Worm (Caenorhabditis elegans) whole organism, late embryonic: ENCODE measurements around the gene F28A12.3.

Experiments
- C08G9.2 ChIP-seq: sonication (generic microtip); optimal IDR thresholded peaks from 2 replicates; lab custom pipeline; 2016; ENCODE audit warnings: mild to moderate bottlenecking, missing genetic modification characterization, moderate library complexity, missing compliant biosample characterization
- C38D4.7 ChIP-seq: fragments of 200-800 bp; sonication (Bioruptor generic); optimal IDR thresholded peaks from 2 replicates; lab custom pipeline; 2018; ENCODE audit warnings: mild to moderate bottlenecking, missing genetic modification characterization, moderate library complexity, missing compliant biosample characterization
- F13H6.1 ChIP-seq: sonication (generic microtip); optimal IDR thresholded peaks from 2 replicates; lab custom pipeline; 2016; ENCODE audit warnings: missing genetic modification characterization, missing compliant biosample characterization
- Y22D7AL.16 ChIP-seq: sonication (generic microtip); optimal IDR thresholded peaks from 2 replicates; lab custom pipeline; 2016; ENCODE audit warnings: missing genetic modification characterization, missing compliant biosample characterization
- ceh-2 ChIP-seq: sonication (generic microtip); optimal IDR thresholded peaks from 2 replicates; lab custom pipeline; 2016; ENCODE audit warnings: missing genotype, missing genetic modification characterization, missing compliant biosample characterization
- ceh-30 ChIP-seq: fragments of 150-350 bp; optimal IDR thresholded peaks from 2 replicates; lab custom pipeline; 2014; ENCODE audit warnings: missing biosample characterization, missing genetic modification characterization
- ceh-45 ChIP-seq: fragments of 200-800 bp; sonication (Bioruptor generic); IDR thresholded peaks from 2 replicates; pipeline ENCODE4 v1.3.6; 2022; ENCODE audit warnings: missing genetic modification reagents, missing genetic modification characterization, missing compliant biosample characterization
- ceh-48 ChIP-seq: sonication (generic microtip); optimal IDR thresholded peaks from 2 replicates; lab custom pipeline; 2016; ENCODE audit warnings: missing genetic modification characterization, inconsistent platforms, missing compliant biosample characterization
- ceh-6 ChIP-seq: fragments of 200-800 bp; sonication (Bioruptor generic); optimal IDR thresholded peaks from 2 replicates; lab custom pipeline; 2018; ENCODE audit warnings: mild to moderate bottlenecking, missing genetic modification characterization, missing compliant biosample characterization
- ceh-9 ChIP-seq: sonication (generic microtip); optimal IDR thresholded peaks from 2 replicates; lab custom pipeline; 2016; ENCODE audit warnings: mild to moderate bottlenecking, missing genetic modification characterization, inconsistent platforms, missing compliant biosample characterization
- elt-2 ChIP-seq: sonication (generic microtip); optimal IDR thresholded peaks from 2 replicates; lab custom pipeline; 2016; ENCODE audit warnings: missing genetic modification reagents, missing genetic modification characterization, missing compliant biosample characterization
- elt-4 ChIP-seq: sonication (generic microtip); optimal IDR thresholded peaks from 2 replicates; lab custom pipeline; 2016; ENCODE audit warnings: missing genetic modification characterization, missing compliant biosample characterization
- ets-4 ChIP-seq: sonication (generic microtip); optimal IDR thresholded peaks from 2 replicates; lab custom pipeline; 2016; ENCODE audit warnings: missing genetic modification characterization, missing compliant biosample characterization
- eyg-1 ChIP-seq: sonication (generic microtip); optimal IDR thresholded peaks from 2 replicates; lab custom pipeline; 2016; ENCODE audit warnings: missing genotype, missing genetic modification characterization, missing compliant biosample characterization
- gmeb-2 ChIP-seq: sonication (generic microtip); optimal IDR thresholded peaks from 2 replicates; lab custom pipeline; 2016; ENCODE audit warnings: missing genetic modification characterization, inconsistent platforms, missing compliant biosample characterization
- hlh-15 ChIP-seq: sonication (generic microtip); optimal IDR thresholded peaks from 2 replicates; lab custom pipeline; 2016; ENCODE audit warnings: missing genetic modification characterization, missing compliant biosample characterization
- hlh-30 ChIP-seq: sonication (generic microtip); optimal IDR thresholded peaks from 2 replicates; lab custom pipeline; 2017; ENCODE audit warnings: antibody characterized with exemption, missing genetic modification characterization, missing compliant biosample characterization; ENCODE audit not compliant: insufficient read depth
- hlh-8 ChIP-seq: sonication (generic microtip); optimal IDR thresholded peaks from 2 replicates; lab custom pipeline; 2016; ENCODE audit warnings: missing genotype, missing genetic modification characterization, missing compliant biosample characterization
- lin-11 ChIP-seq: fragments of 200-800 bp; sonication (Bioruptor generic); optimal IDR thresholded peaks from 2 replicates; lab custom pipeline; 2018; ENCODE audit warnings: mild to moderate bottlenecking, missing genetic modification characterization, missing compliant biosample characterization
- madf-2 ChIP-seq: sonication (generic microtip); optimal IDR thresholded peaks from 2 replicates; lab custom pipeline; 2017; ENCODE audit warnings: missing genetic modification characterization, missing compliant biosample characterization
- mec-3 ChIP-seq: sonication (generic microtip); optimal IDR thresholded peaks from 2 replicates; lab custom pipeline; 2016; ENCODE audit warnings: borderline replicate concordance, missing genetic modification characterization, missing compliant biosample characterization
- nhr-232 ChIP-seq: sonication (generic microtip); optimal IDR thresholded peaks from 2 replicates; lab custom pipeline; 2016; ENCODE audit warnings: missing genetic modification characterization, missing compliant biosample characterization
- pat-9 ChIP-seq: fragments of 200-800 bp; sonication (Bioruptor generic); optimal IDR thresholded peaks from 2 replicates; lab custom pipeline; 2018; ENCODE audit warnings: mild to moderate bottlenecking, missing genetic modification characterization, moderate library complexity, missing compliant biosample characterization
- pax-1 ChIP-seq: fragments of 150-350 bp; optimal IDR thresholded peaks from 2 replicates; lab custom pipeline; 2014; ENCODE audit warnings: missing biosample characterization, missing genetic modification characterization
- pha-2 ChIP-seq: sonication (generic microtip); optimal IDR thresholded peaks from 2 replicates; lab custom pipeline; 2017; ENCODE audit warnings: mild to moderate bottlenecking, missing genetic modification characterization, missing compliant biosample characterization
- pqm-1 ChIP-seq: sonication (generic microtip); optimal IDR thresholded peaks from 2 replicates; lab custom pipeline; 2016; ENCODE audit warnings: missing genetic modification characterization, missing compliant biosample characterization
- pros-1 ChIP-seq: fragments of 150-350 bp; optimal IDR thresholded peaks from 2 replicates; lab custom pipeline; 2014; ENCODE audit warnings: missing biosample characterization, missing genetic modification reagents, missing genetic modification characterization
- ref-2 ChIP-seq: sonication (generic microtip); optimal IDR thresholded peaks from 2 replicates; lab custom pipeline; 2016; ENCODE audit warnings: missing genetic modification characterization, missing compliant biosample characterization
- rnt-1 ChIP-seq: sonication (generic microtip); optimal IDR thresholded peaks from 2 replicates; lab custom pipeline; 2016; ENCODE audit warnings: missing genetic modification characterization, missing compliant biosample characterization
- sdc-2 ChIP-seq: sonication (generic microtip); optimal IDR thresholded peaks from 2 replicates; lab custom pipeline; 2016; ENCODE audit warnings: missing genotype, missing genetic modification characterization, missing compliant biosample characterization
- ttx-3 ChIP-seq: sonication (generic microtip); optimal IDR thresholded peaks from 2 replicates; lab custom pipeline; 2016; ENCODE audit warnings: missing genetic modification reagents, missing genetic modification characterization, missing compliant biosample characterization
- unc-86 ChIP-seq: sonication (generic microtip); optimal IDR thresholded peaks from 2 replicates; lab custom pipeline; 2016; ENCODE audit warnings: missing genetic modification characterization, missing compliant biosample characterization
- ztf-16 ChIP-seq: sonication (generic microtip); optimal IDR thresholded peaks from 2 replicates; lab custom pipeline; 2017; ENCODE audit warnings: missing genetic modification characterization, missing compliant biosample characterization

The F28A12.3 gene

ce11 chrV:8606099-8606696, 35.0 kb downstream of the F28A12.3 start, which contains the start of gene vps-60 (continued):
- TF ChIP-seq rnt-1 (tag; lab: Kevin White, UChicago) = peak; percentile 58
- TF ChIP-seq eyg-1 (tag; lab: Kevin White, UChicago) = no peak
- TF ChIP-seq gmeb-2 (tag; lab: Kevin White, UChicago) = no peak
- peak; percentile 9 for TF ChIP-seq pax-1 (tag; lab: Kevin White, UChicago)
- no peak for TF ChIP-seq ceh-30
- TF ChIP-seq unc-86 = peak; percentile 9
- peak; percentile 7 for TF ChIP-seq ztf-16
- TF ChIP-seq ets-4 (tag; lab: Kevin White, UChicago) = peak; percentile 34
- peak; percentile 51 for TF ChIP-seq pqm-1 (tag; lab: Kevin White, UChicago)
- TF ChIP-seq hlh-30 (tag; lab: Kevin White, UChicago) = peak; percentile 59
- no peak for TF ChIP-seq elt-4 (tag; lab: Kevin White, UChicago)
- TF ChIP-seq Y22D7AL.16 (tag; lab: Kevin White, UChicago) = no peak
- TF ChIP-seq lin-11 = no peak
- peak; percentile 32 for TF ChIP-seq sdc-2
- peak; percentile 13 for TF ChIP-seq ceh-2

- no peak for TF ChIP-seq madf-2 (tag; lab: Kevin White, UChicago)
- peak; percentile 65 for TF ChIP-seq elt-2
These were observed 37.9 kb downstream of the F28A12.3 start, which contains the start of gene F41E6.5 for ce11 chrV:8603272-8603671. Gene F41E6.5 (plus strand): TSS chrV:8603480.

- no peak for TF ChIP-seq hlh-15 (tag; lab: Kevin White, UChicago)
- TF ChIP-seq C08G9.2 (tag; lab: Kevin White, UChicago) = no peak
- TF ChIP-seq elt-2 = no peak
- TF ChIP-seq ceh-9 (tag; lab: Kevin White, UChicago) = no peak
- TF ChIP-seq C38D4.7 (GFP tag; lab: Kevin White, UChicago) = no peak
These were observed 38.5 kb downstream of the F28A12.3 start, which contains the start of gene F41E6.15 for ce11 chrV:8602638-8603037. Gene F41E6.15 (minus strand): TSS chrV:8602738.

- TF ChIP-seq pha-2 (tag; lab: Kevin White, UChicago) (no peak), ceh-48 (tag; lab: Kevin White, UChicago) (no peak), nhr-232 (tag; lab: Kevin White, UChicago) (no peak), ceh-2 (no peak), C08G9.2 (tag; lab: Kevin White, UChicago) (no peak), madf-2 (tag; lab: Kevin White, UChicago) (no peak), ceh-45 (GFP tag; lab: Robert Waterston, UW) (no peak), F13H6.1 (tag; lab: Kevin White, UChicago) (no peak), pat-9 (tag; lab: Kevin White, UChicago) (no peak), pax-1 (tag; lab: Kevin White, UChicago) (no peak), ceh-30 (no peak), ceh-6 (GFP tag; lab: Kevin White, UChicago) (no peak), hlh-8 (tag; lab: Kevin White, UChicago) (no peak), ref-2 (tag; lab: Kevin White, UChicago) (no peak), pros-1 (no peak), ttx-3 (tag; lab: Kevin White, UChicago) (no peak), mec-3 (tag; lab: Kevin White, UChicago) (no peak), sdc-2 (no peak)
These were observed 39.7 kb downstream of the F28A12.3 start, which contains the start of gene F41E6.8 for ce11 chrV:8601420-8601819. Gene F41E6.8 (minus strand): TSS chrV:8601520.

ce11 chrV:8599957-8600356, 41.2 kb downstream of the F28A12.3 start:
- TF ChIP-seq hlh-8 (tag; lab: Kevin White, UChicago) = peak; percentile 15
- no peak for TF ChIP-seq pax-1 (tag; lab: Kevin White, UChicago)
